Fruit fly (Drosophila melanogaster) whole organism, embryonic: ENCODE measurements around the gene Ripalpha.

Source experiments
- Adf1 ChIP-seq: fragments of 200-800 bp; sonication (Bioruptor generic); IDR thresholded peaks from 2 replicates; pipeline ENCODE4 v1.3.6; 2022; ENCODE audit warnings: missing biosample characterization, missing genetic modification characterization
- CG11504 ChIP-seq: fragments of 200-800 bp; sonication (Bioruptor generic); optimal IDR thresholded peaks from 3 replicates; lab custom pipeline; 2019; ENCODE audit warnings: missing biosample characterization, mild to moderate bottlenecking, missing genetic modification characterization, moderate library complexity
- CG12104 ChIP-seq: fragments of 200-800 bp; sonication (Bioruptor generic); optimal IDR thresholded peaks from 3 replicates; lab custom pipeline; 2016; ENCODE audit warnings: missing biosample characterization, missing genetic modification characterization
- CG13296 ChIP-seq: fragments of 200-800 bp; sonication (Bioruptor generic); optimal IDR thresholded peaks from 3 replicates; lab custom pipeline; 2018; ENCODE audit warnings: missing biosample characterization, mild to moderate bottlenecking, missing genetic modification characterization
- CG14050 ChIP-seq: fragments of 200-800 bp; sonication (Bioruptor generic); IDR thresholded peaks from 3 replicates; pipeline ENCODE4 v1.3.6; 2022; ENCODE audit warnings: missing biosample characterization, missing genetic modification characterization
- CG14441 ChIP-seq: fragments of 200-800 bp; sonication (Bioruptor generic); IDR thresholded peaks from 2 replicates; pipeline ENCODE4 v1.3.6; 2022; ENCODE audit warnings: missing biosample characterization, missing genetic modification characterization
- CG14710 ChIP-seq: fragments of 200-800 bp; sonication (Bioruptor generic); optimal IDR thresholded peaks from 3 replicates; lab custom pipeline; 2019; ENCODE audit warnings: missing biosample characterization, mild to moderate bottlenecking, missing genetic modification characterization, moderate library complexity
- CG15073 ChIP-seq: fragments of 200-800 bp; sonication (Bioruptor generic); optimal IDR thresholded peaks from 2 replicates; lab custom pipeline; 2016; ENCODE audit warnings: missing biosample characterization, missing genetic modification characterization
- CG16815 ChIP-seq: fragments of 200-800 bp; sonication (Bioruptor generic); optimal IDR thresholded peaks from 3 replicates; lab custom pipeline; 2017; ENCODE audit warnings: missing biosample characterization, mild to moderate bottlenecking, missing genetic modification characterization
- CG17186 ChIP-seq: fragments of 200-800 bp; sonication (Bioruptor generic); optimal IDR thresholded peaks from 3 replicates; lab custom pipeline; 2017; ENCODE audit warnings: missing biosample characterization, missing genetic modification reagents, missing genetic modification characterization
- CG2120 ChIP-seq: fragments of 200-800 bp; sonication (Bioruptor generic); optimal IDR thresholded peaks from 3 replicates; lab custom pipeline; 2016; ENCODE audit warnings: missing biosample characterization, missing genetic modification characterization
- CG2129 ChIP-seq: fragments of 200-800 bp; sonication (Bioruptor generic); IDR thresholded peaks from 2 replicates; pipeline ENCODE4 v1.3.6; 2022; ENCODE audit warnings: missing biosample characterization, missing genetic modification characterization; ENCODE audit not compliant: partially characterized antibody
- CG31441 ChIP-seq: fragments of 200-800 bp; sonication (Bioruptor generic); IDR thresholded peaks from 2 replicates; pipeline ENCODE4 v1.3.6; 2022; ENCODE audit warnings: missing biosample characterization, missing genetic modification characterization
- CG3847 ChIP-seq: fragments of 200-800 bp; sonication (Bioruptor generic); IDR thresholded peaks from 2 replicates; pipeline ENCODE4 v1.3.6; 2022; ENCODE audit warnings: missing biosample characterization, missing genetic modification characterization
- CG7839 ChIP-seq: fragments of 200-800 bp; sonication (Bioruptor generic); optimal IDR thresholded peaks from 3 replicates; lab custom pipeline; 2018; ENCODE audit warnings: missing biosample characterization, mild to moderate bottlenecking, missing genetic modification characterization, moderate library complexity
- CG8089 ChIP-seq: fragments of 200-800 bp; sonication (Bioruptor generic); optimal IDR thresholded peaks from 3 replicates; lab custom pipeline; 2016; ENCODE audit warnings: missing biosample characterization, missing genetic modification characterization
- CG9817 ChIP-seq: fragments of 200-800 bp; sonication (Bioruptor generic); optimal IDR thresholded peaks from 2 replicates; lab custom pipeline; 2018; ENCODE audit warnings: missing biosample characterization, mild to moderate bottlenecking, missing genetic modification characterization, moderate library complexity
- Camta ChIP-seq: fragments of 200-800 bp; sonication (Bioruptor generic); optimal IDR thresholded peaks from 2 replicates; lab custom pipeline; 2016; ENCODE audit warnings: missing biosample characterization, missing genetic modification characterization
- CkIIα-i1 ChIP-seq: fragments of 200-800 bp; sonication (Bioruptor generic); IDR thresholded peaks from 2 replicates; pipeline ENCODE4 v1.3.6; 2022; ENCODE audit warnings: missing biosample characterization, missing genetic modification characterization
- CoRest ChIP-seq: fragments of 200-800 bp; sonication (Bioruptor generic); optimal IDR thresholded peaks from 3 replicates; lab custom pipeline; 2018; ENCODE audit warnings: missing biosample characterization, mild to moderate bottlenecking, missing genetic modification characterization, moderate library complexity
- Dip3 ChIP-seq: fragments of 200-800 bp; sonication (Bioruptor generic); optimal IDR thresholded peaks from 3 replicates; lab custom pipeline; 2016; ENCODE audit warnings: missing biosample characterization, missing genetic modification characterization
- ERR ChIP-seq: fragments of 200-800 bp; sonication (Bioruptor generic); optimal IDR thresholded peaks from 2 replicates; lab custom pipeline; 2016; ENCODE audit warnings: missing biosample characterization, missing genetic modification characterization
- Fer1 ChIP-seq: fragments of 200-800 bp; sonication (Bioruptor generic); optimal IDR thresholded peaks from 2 replicates; lab custom pipeline; 2017; ENCODE audit warnings: missing biosample characterization, mild to moderate bottlenecking, missing genetic modification characterization
- Hr51 ChIP-seq, 2 experiments: fragments of 200-800 bp; sonication (Bioruptor generic); optimal IDR thresholded peaks; 2 replicates in 1 of 2; 3 replicates in 1 of 2; lab custom pipeline; 2016 to 2018; ENCODE audit warnings: missing biosample characterization in 2 of 2, missing genetic modification characterization in 2 of 2, mild to moderate bottlenecking in 1 of 2, moderate library complexity in 1 of 2
- MBD-R2 ChIP-seq: fragments of 200-800 bp; sonication (Bioruptor generic); IDR thresholded peaks from 2 replicates; pipeline ENCODE4 v1.3.6; 2022; ENCODE audit warnings: missing biosample characterization, missing genetic modification characterization
- Ptx1 ChIP-seq: fragments of 200-800 bp; sonication (Bioruptor generic); IDR thresholded peaks from 2 replicates; pipeline ENCODE4 v1.3.6; 2022; ENCODE audit warnings: missing biosample characterization, missing genetic modification characterization
- Taf1 ChIP-seq: fragments of 200-800 bp; sonication (Bioruptor generic); IDR thresholded peaks from 2 replicates; pipeline ENCODE4 v1.3.6; 2022; ENCODE audit warnings: missing biosample characterization, missing genetic modification characterization
- Vsx1 ChIP-seq: fragments of 200-800 bp; sonication (Bioruptor generic); optimal IDR thresholded peaks from 2 replicates; lab custom pipeline; 2017; ENCODE audit warnings: missing biosample characterization, mild to moderate bottlenecking, missing genetic modification characterization, missing genetic modification reagents
- ase ChIP-seq: fragments of 200-800 bp; sonication (Bioruptor generic); IDR thresholded peaks from 3 replicates; pipeline ENCODE4 v1.3.6; 2022; ENCODE audit warnings: missing biosample characterization, missing genetic modification characterization
- cad ChIP-seq: fragments of >200 bp; optimal IDR thresholded peaks from 2 replicates; lab custom pipeline; 2017; ENCODE audit warnings: missing biosample characterization, missing genetic modification characterization
- chif ChIP-seq, 2 experiments: fragments of 200-800 bp; sonication (Bioruptor generic); optimal IDR thresholded peaks; 3 replicates each; lab custom pipeline; 2016; ENCODE audit warnings: missing biosample characterization in 2 of 2, missing genetic modification characterization in 2 of 2
- chinmo ChIP-seq: fragments of 200-800 bp; sonication (Bioruptor generic); IDR thresholded peaks from 4 replicates; pipeline ENCODE4 v1.3.6; 2022; ENCODE audit warnings: missing biosample characterization, missing genetic modification characterization; ENCODE audit not compliant: partially characterized antibody
- disco-r ChIP-seq: fragments of 200-800 bp; sonication (Bioruptor generic); optimal IDR thresholded peaks from 2 replicates; lab custom pipeline; 2016; ENCODE audit warnings: missing biosample characterization, missing genetic modification characterization
- dmrt99B ChIP-seq: fragments of 200-800 bp; sonication (Bioruptor generic); optimal IDR thresholded peaks from 2 replicates; lab custom pipeline; 2018; ENCODE audit warnings: missing biosample characterization, mild to moderate bottlenecking, missing genetic modification characterization, moderate library complexity
- eyg ChIP-seq: fragments of 200-800 bp; sonication (Bioruptor generic); optimal IDR thresholded peaks from 3 replicates; lab custom pipeline; 2016; ENCODE audit warnings: missing biosample characterization, missing genetic modification characterization
- ftz-f1 ChIP-seq: fragments of 200-800 bp; sonication (Bioruptor generic); optimal IDR thresholded peaks from 2 replicates; lab custom pipeline; 2016; ENCODE audit warnings: missing biosample characterization, missing genetic modification characterization
- gce ChIP-seq: fragments of 200-800 bp; sonication (Bioruptor generic); IDR thresholded peaks from 3 replicates; pipeline ENCODE4 v1.3.6; 2022; ENCODE audit warnings: missing biosample characterization, missing genetic modification characterization
- gem ChIP-seq: fragments of 200-800 bp; sonication (Bioruptor generic); optimal IDR thresholded peaks from 2 replicates; lab custom pipeline; 2019; ENCODE audit warnings: missing biosample characterization, mild to moderate bottlenecking, missing genetic modification characterization, moderate library complexity
- gsb-n ChIP-seq: fragments of 200-800 bp; sonication (Bioruptor generic); optimal IDR thresholded peaks from 3 replicates; lab custom pipeline; 2018; ENCODE audit warnings: missing biosample characterization, mild to moderate bottlenecking, missing genetic modification characterization
- jigr1 ChIP-seq: fragments of 200-800 bp; sonication (Bioruptor generic); IDR thresholded peaks from 3 replicates; pipeline ENCODE4 v1.3.6; 2022; ENCODE audit warnings: missing biosample characterization, missing genetic modification characterization
- jumu ChIP-seq: fragments of 200-800 bp; sonication (Bioruptor generic); optimal IDR thresholded peaks from 3 replicates; lab custom pipeline; 2016; ENCODE audit warnings: missing biosample characterization, missing genetic modification characterization
- knrl ChIP-seq: fragments of 200-800 bp; sonication (Bioruptor generic); IDR thresholded peaks from 3 replicates; pipeline ENCODE4 v1.3.6; 2022; ENCODE audit warnings: missing biosample characterization, missing genetic modification characterization; ENCODE audit not compliant: partially characterized antibody
- lov ChIP-seq, 2 experiments: fragments of 200-800 bp in 1 of 2; fragments of >200 bp in 1 of 2; sonication (Bioruptor generic) in 1 of 2; IDR thresholded peaks in 1 of 2; optimal IDR thresholded peaks in 1 of 2; 2 replicates in 1 of 2; 3 replicates in 1 of 2; pipeline versions ENCODE4 v1.3.6 to Lab custom; 2017 to 2022; ENCODE audit warnings: missing biosample characterization in 1 of 2, missing genetic modification characterization in 1 of 2
- mirr ChIP-seq: fragments of 200-800 bp; sonication (Bioruptor generic); optimal IDR thresholded peaks from 3 replicates; lab custom pipeline; 2018; ENCODE audit warnings: missing biosample characterization, mild to moderate bottlenecking, missing genetic modification characterization
- pnt ChIP-seq: fragments of 200-800 bp; sonication (Bioruptor generic); optimal IDR thresholded peaks from 3 replicates; lab custom pipeline; 2016; ENCODE audit warnings: missing biosample characterization, missing genetic modification characterization
- ro ChIP-seq: fragments of 200-800 bp; sonication (Bioruptor generic); IDR thresholded peaks from 2 replicates; pipeline ENCODE4 v1.3.6; 2022; ENCODE audit warnings: missing biosample characterization, missing genetic modification characterization
- salm ChIP-seq: fragments of 200-800 bp; sonication (Bioruptor generic); optimal IDR thresholded peaks from 2 replicates; lab custom pipeline; 2018; ENCODE audit warnings: missing biosample characterization, mild to moderate bottlenecking, missing genetic modification characterization
- shn ChIP-seq: fragments of 200-800 bp; sonication (Bioruptor generic); optimal IDR thresholded peaks from 3 replicates; lab custom pipeline; 2016; ENCODE audit warnings: missing biosample characterization, missing genetic modification characterization
- sob ChIP-seq: fragments of 200-800 bp; sonication (Bioruptor generic); IDR thresholded peaks from 2 replicates; pipeline ENCODE4 v1.3.6; 2022; ENCODE audit warnings: missing biosample characterization, missing genetic modification characterization
- tio ChIP-seq: fragments of 200-800 bp; sonication (Bioruptor generic); optimal IDR thresholded peaks from 2 replicates; lab custom pipeline; 2017; ENCODE audit warnings: missing biosample characterization, missing genetic modification characterization, inconsistent platforms
- tx ChIP-seq: fragments of 200-800 bp; sonication (Bioruptor generic); optimal IDR thresholded peaks from 2 replicates; lab custom pipeline; 2016; ENCODE audit warnings: missing biosample characterization, missing genetic modification characterization
- zen ChIP-seq: fragments of 200-800 bp; sonication (Bioruptor generic); optimal IDR thresholded peaks from 3 replicates; lab custom pipeline; 2018; ENCODE audit warnings: missing biosample characterization, mild to moderate bottlenecking, missing genetic modification characterization, moderate library complexity

Gene Ripalpha

DNA sequence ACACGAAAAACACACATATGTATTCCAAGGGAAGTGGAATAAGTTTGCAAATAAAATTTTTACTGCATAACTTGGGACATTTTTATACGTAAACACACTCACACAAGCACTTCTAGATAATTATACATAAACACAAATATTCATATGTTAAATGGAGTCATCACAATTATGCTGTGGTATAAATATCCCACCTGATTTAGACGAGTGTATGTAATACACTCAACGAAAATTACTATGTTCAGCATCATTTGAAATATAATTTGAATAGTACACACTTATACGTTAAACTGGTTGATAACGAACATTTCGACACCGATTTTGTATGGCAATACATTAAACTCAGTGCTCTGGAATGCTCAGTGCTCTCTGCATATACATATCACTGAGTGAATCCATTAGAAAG is 30.3 kb upstream of the Ripalpha start (continued):
- TF ChIP-seq CG15073 (GFP tag; lab: Kevin White, UChicago) (no peak), Fer1 (peak; percentile 31), chinmo (no peak), CG13296 (GFP tag; lab: Kevin White, UChicago) (no peak), CG3847 (GFP tag; lab: Robert Waterston, UW) (no peak), CG9817 (tag; lab: Kevin White, UChicago) (no peak), Dip3 (GFP tag; lab: Kevin White, UChicago) (no peak), CG17186 (no peak), ase (GFP tag; lab: Robert Waterston, UW) (no peak), cad (no peak), jumu (GFP tag; lab: Kevin White, UChicago) (no peak), lov (optimal IDR thresholded peaks at IDR 0.05; lab: Kevin White, UChicago) (no peak), lov (GFP tag; IDR thresholded peaks at IDR 0.05; lab: Robert Waterston, UW) (no peak), sob (GFP tag; lab: Robert Waterston, UW) (0 out of 2 replicates have a peak, but pooled peaks have one; percentile 9), tio (GFP tag; lab: Kevin White, UChicago) (no peak), CoRest (tag; lab: Kevin White, UChicago) (peak; percentile 4), jigr1 (GFP tag; lab: Robert Waterston, UW) (no peak), ftz-f1 (GFP tag; lab: Kevin White, UChicago) (no peak), pnt (peak; percentile 7), CG14441 (GFP tag; lab: Robert Waterston, UW) (no peak), disco-r (GFP tag; lab: Kevin White, UChicago) (no peak), CkIIα-i1 (GFP tag; lab: Robert Waterston, UW) (no peak), knrl (no peak), Camta (GFP tag; lab: Kevin White, UChicago) (peak; percentile 27), tx (GFP tag; lab: Kevin White, UChicago) (no peak), eyg (GFP tag; lab: Kevin White, UChicago) (no peak), dmrt99B (tag; lab: Kevin White, UChicago) (no peak), Hr51 (GFP tag; optimal IDR thresholded peaks at IDR 0.05; lab: Kevin White, UChicago) (no peak), gem (tag; lab: Kevin White, UChicago) (peak; percentile 46), chif (GFP tag; optimal IDR thresholded peaks at IDR 0.05; lab: Kevin White, UChicago) (peak in 1 of 2 experiments; percentile 11), CG7839 (tag; lab: Kevin White, UChicago) (no peak), salm (no peak), CG14710 (tag; lab: Kevin White, UChicago) (no peak), shn (GFP tag; lab: Kevin White, UChicago) (peak; percentile 40), CG16815 (GFP tag; lab: Kevin White, UChicago) (no peak), Vsx1 (GFP tag; lab: Kevin White, UChicago) (no peak), Adf1 (GFP tag; lab: Robert Waterston, UW) (no peak), gce (GFP tag; lab: Robert Waterston, UW) (no peak), CG8089 (GFP tag; lab: Kevin White, UChicago) (peak; percentile 95), ro (GFP tag; lab: Robert Waterston, UW) (no peak), Taf1 (GFP tag; lab: Robert Waterston, UW) (no peak), CG11504 (tag; lab: Kevin White, UChicago) (no peak), mirr (GFP tag; lab: Kevin White, UChicago) (no peak), CG2120 (GFP tag; lab: Kevin White, UChicago) (peak; percentile 42), zen (no peak), CG12104 (GFP tag; lab: Kevin White, UChicago) (peak; percentile 8), CG2129 (GFP tag; lab: Robert Waterston, UW) (no peak), Ptx1 (GFP tag; lab: Robert Waterston, UW) (no peak), CG14050 (no peak), ERR (no peak), CG31441 (GFP tag; lab: Robert Waterston, UW) (no peak), gsb-n (tag; lab: Kevin White, UChicago) (no peak), MBD-R2 (GFP tag; lab: Robert Waterston, UW) (no peak)
